Worm (Caenorhabditis elegans) whole organism, late embryonic: ENCODE data around the gene nas-3.

Experiments
- ama-1 ChIP-seq: fragments of 150-350 bp; optimal IDR thresholded peaks from 2 replicates; lab custom pipeline; 2014
- ceh-9 ChIP-seq: sonication (generic microtip); optimal IDR thresholded peaks from 2 replicates; lab custom pipeline; 2016; ENCODE audit warnings: mild to moderate bottlenecking, missing genetic modification characterization, inconsistent platforms, missing compliant biosample characterization
- pag-3 ChIP-seq: sonication (generic microtip); optimal IDR thresholded peaks from 2 replicates; lab custom pipeline; 2016; ENCODE audit warnings: missing compliant biosample characterization, missing genetic modification characterization, borderline replicate concordance
- pha-4 ChIP-seq: fragments of 150-350 bp; optimal IDR thresholded peaks from 2 replicates; lab custom pipeline; 2018; ENCODE audit warnings: missing biosample characterization, missing genetic modification reagents, missing genetic modification characterization
- unc-55 ChIP-seq: sonication (generic microtip); optimal IDR thresholded peaks from 2 replicates; lab custom pipeline; 2017; ENCODE audit warnings: missing biosample characterization, missing genetic modification reagents, missing genetic modification characterization

ce11 chrV:9504474-9504960, 26.6 kb downstream of the nas-3 start, which contains the start of gene haao-1:
- no peak for TF ChIP-seq pha-4 (tag; lab: Kevin White, UChicago)
- no peak for TF ChIP-seq pag-3
- no peak for TF ChIP-seq unc-55
- TF ChIP-seq ceh-9 = no peak
- no peak for TF ChIP-seq ama-1 (lab: Kevin White, UChicago)
